Fruit fly (Drosophila melanogaster) whole organism, embryonic: ENCODE results near the gene CG8006.

Experiments
- Abd-B ChIP-seq: fragments of 200-800 bp; sonication (Bioruptor generic); optimal IDR thresholded peaks from 2 replicates; lab custom pipeline; 2018; ENCODE audit warnings: missing biosample characterization, mild to moderate bottlenecking, missing genetic modification characterization, moderate library complexity
- BtbVII ChIP-seq: fragments of 200-800 bp; sonication (Bioruptor generic); optimal IDR thresholded peaks from 3 replicates; lab custom pipeline; 2017; ENCODE audit warnings: missing biosample characterization, mild to moderate bottlenecking, missing genetic modification characterization
- CG10321 ChIP-seq: fragments of 200-800 bp; sonication (Bioruptor generic); IDR thresholded peaks from 2 replicates; pipeline ENCODE4 v1.3.6; 2022; ENCODE audit warnings: missing biosample characterization, missing genetic modification characterization
- CG10979 ChIP-seq: fragments of 200-800 bp; sonication (Bioruptor generic); optimal IDR thresholded peaks from 2 replicates; lab custom pipeline; 2018; ENCODE audit warnings: missing biosample characterization, mild to moderate bottlenecking, missing genetic modification characterization, moderate library complexity
- CG11560 ChIP-seq: fragments of 200-800 bp; sonication (Bioruptor generic); IDR thresholded peaks from 3 replicates; pipeline ENCODE4 v1.3.6; 2022; ENCODE audit warnings: missing biosample characterization, missing genetic modification characterization
- CG1233 ChIP-seq: fragments of 200-800 bp; sonication (Bioruptor generic); optimal IDR thresholded peaks from 4 replicates; lab custom pipeline; 2018; ENCODE audit warnings: missing biosample characterization, mild to moderate bottlenecking, missing genetic modification characterization
- CG13424 ChIP-seq: fragments of 200-800 bp; sonication (Bioruptor generic); optimal IDR thresholded peaks from 2 replicates; lab custom pipeline; 2019; ENCODE audit warnings: missing biosample characterization, mild to moderate bottlenecking, missing genetic modification characterization, moderate library complexity
- CG16815 ChIP-seq: fragments of 200-800 bp; sonication (Bioruptor generic); optimal IDR thresholded peaks from 3 replicates; lab custom pipeline; 2017; ENCODE audit warnings: missing biosample characterization, mild to moderate bottlenecking, missing genetic modification characterization
- CG2712 ChIP-seq: fragments of 200-800 bp; optimal IDR thresholded peaks from 3 replicates; lab custom pipeline; 2019; ENCODE audit warnings: missing biosample characterization, mild to moderate bottlenecking, missing genetic modification characterization, moderate library complexity
- CG6254 ChIP-seq: fragments of 200-800 bp; sonication (Bioruptor generic); optimal IDR thresholded peaks from 3 replicates; lab custom pipeline; 2017; ENCODE audit warnings: mild to moderate bottlenecking, missing biosample characterization, missing genetic modification reagents, missing genetic modification characterization
- CG6683 ChIP-seq: fragments of 200-800 bp; sonication (Bioruptor generic); optimal IDR thresholded peaks from 2 replicates; lab custom pipeline; 2017; ENCODE audit warnings: missing biosample characterization, mild to moderate bottlenecking, missing genetic modification characterization, missing genetic modification reagents
- CG6791 ChIP-seq: fragments of 200-800 bp; sonication (Bioruptor generic); IDR thresholded peaks from 3 replicates; pipeline ENCODE4 v1.3.6; 2022; ENCODE audit warnings: missing biosample characterization, missing genetic modification characterization; ENCODE audit not compliant: partially characterized antibody
- CG7271 ChIP-seq: fragments of 200-800 bp; sonication (Bioruptor generic); optimal IDR thresholded peaks from 2 replicates; lab custom pipeline; 2018; ENCODE audit warnings: missing biosample characterization, mild to moderate bottlenecking, missing genetic modification characterization, moderate library complexity
- CG8281 ChIP-seq: fragments of 200-800 bp; sonication (Bioruptor generic); optimal IDR thresholded peaks from 2 replicates; lab custom pipeline; 2018; ENCODE audit warnings: missing biosample characterization, mild to moderate bottlenecking, missing genetic modification characterization, moderate library complexity
- CG8359 ChIP-seq: fragments of 200-800 bp; sonication (Bioruptor generic); optimal IDR thresholded peaks from 2 replicates; lab custom pipeline; 2017; ENCODE audit warnings: missing biosample characterization, mild to moderate bottlenecking, missing genetic modification characterization, borderline replicate concordance
- CG9437 ChIP-seq: fragments of 200-800 bp; sonication (Bioruptor generic); optimal IDR thresholded peaks from 2 replicates; lab custom pipeline; 2018; ENCODE audit warnings: missing biosample characterization, mild to moderate bottlenecking, missing genetic modification characterization
- Ets97D ChIP-seq: fragments of 200-800 bp; sonication (Bioruptor generic); optimal IDR thresholded peaks from 3 replicates; lab custom pipeline; 2016; ENCODE audit warnings: missing biosample characterization, missing genetic modification characterization
- HmgD ChIP-seq: fragments of 200-800 bp; sonication (Bioruptor generic); optimal IDR thresholded peaks from 3 replicates; lab custom pipeline; 2016; ENCODE audit warnings: missing biosample characterization, missing genetic modification characterization
- Hsf ChIP-seq: fragments of 200-800 bp; sonication (Bioruptor generic); optimal IDR thresholded peaks from 3 replicates; lab custom pipeline; 2016; ENCODE audit warnings: missing biosample characterization, missing genetic modification characterization
- MTF-1 ChIP-seq: fragments of 200-800 bp; sonication (Bioruptor generic); optimal IDR thresholded peaks from 2 replicates; lab custom pipeline; 2018; ENCODE audit warnings: missing biosample characterization, mild to moderate bottlenecking, missing genetic modification characterization, borderline replicate concordance
- Mad ChIP-seq: fragments of 200-800 bp; sonication (Bioruptor generic); optimal IDR thresholded peaks from 2 replicates; lab custom pipeline; 2016; ENCODE audit warnings: missing biosample characterization, missing genetic modification characterization
- NFAT ChIP-seq: fragments of 200-800 bp; sonication (Bioruptor generic); IDR thresholded peaks from 2 replicates; pipeline ENCODE4 v1.3.6; 2022; ENCODE audit warnings: missing biosample characterization, missing genetic modification characterization
- Opbp ChIP-seq: fragments of 200-800 bp; sonication (Bioruptor generic); IDR thresholded peaks from 3 replicates; pipeline ENCODE4 v1.3.6; 2022; ENCODE audit warnings: missing biosample characterization, missing genetic modification characterization; ENCODE audit not compliant: partially characterized antibody
- Poxn ChIP-seq: fragments of 200-800 bp; sonication (Bioruptor generic); IDR thresholded peaks from 2 replicates; pipeline ENCODE4 v1.3.6; 2022; ENCODE audit warnings: missing biosample characterization, missing genetic modification characterization
- Rx ChIP-seq: fragments of 200-800 bp; sonication (Bioruptor generic); IDR thresholded peaks from 2 replicates; pipeline ENCODE4 v1.3.6; 2022; ENCODE audit warnings: missing biosample characterization, missing genetic modification characterization
- Sry-β ChIP-seq: fragments of 200-800 bp; sonication (Bioruptor generic); optimal IDR thresholded peaks from 2 replicates; lab custom pipeline; 2018; ENCODE audit warnings: missing biosample characterization, mild to moderate bottlenecking, missing genetic modification characterization, moderate library complexity
- btn ChIP-seq: fragments of 200-800 bp; sonication (Bioruptor generic); optimal IDR thresholded peaks from 2 replicates; lab custom pipeline; 2016; ENCODE audit warnings: missing biosample characterization, missing genetic modification characterization
- cg ChIP-seq: fragments of 200-800 bp; sonication (Bioruptor generic); optimal IDR thresholded peaks from 3 replicates; lab custom pipeline; 2019; ENCODE audit warnings: missing biosample characterization, mild to moderate bottlenecking, missing genetic modification characterization, moderate library complexity
- chif ChIP-seq, 2 experiments: fragments of 200-800 bp; sonication (Bioruptor generic); optimal IDR thresholded peaks; 3 replicates each; lab custom pipeline; 2016; ENCODE audit warnings: missing biosample characterization in 2 of 2, missing genetic modification characterization in 2 of 2
- crol ChIP-seq: fragments of 200-800 bp; sonication (Bioruptor generic); IDR thresholded peaks from 2 replicates; pipeline ENCODE4 v1.3.6; 2022; ENCODE audit warnings: missing biosample characterization, missing genetic modification characterization
- ems ChIP-seq: fragments of 200-800 bp; sonication (Bioruptor generic); optimal IDR thresholded peaks from 3 replicates; lab custom pipeline; 2016; ENCODE audit warnings: missing biosample characterization, missing genetic modification characterization
- en ChIP-seq: fragments of 200-800 bp; sonication (Bioruptor generic); optimal IDR thresholded peaks from 2 replicates; lab custom pipeline; 2016; ENCODE audit warnings: missing biosample characterization, missing genetic modification characterization
- eve ChIP-seq, 2 experiments: fragments of >200 bp; optimal IDR thresholded peaks; 2 replicates each; lab custom pipeline; 2017; ENCODE audit warnings: missing biosample characterization in 2 of 2, missing genetic modification characterization in 2 of 2
- fu2 ChIP-seq: fragments of 200-800 bp; sonication (Bioruptor generic); optimal IDR thresholded peaks from 2 replicates; lab custom pipeline; 2016; ENCODE audit warnings: missing biosample characterization, missing genetic modification characterization
- h ChIP-seq: fragments of >200 bp; optimal IDR thresholded peaks from 2 replicates; lab custom pipeline; 2017
- kni ChIP-seq: fragments of 200-800 bp; sonication (Bioruptor generic); optimal IDR thresholded peaks from 3 replicates; lab custom pipeline; 2017; ENCODE audit warnings: mild to moderate bottlenecking, missing biosample characterization, missing genetic modification reagents, missing genetic modification characterization
- lbe ChIP-seq: fragments of 200-800 bp; sonication (Bioruptor generic); optimal IDR thresholded peaks from 2 replicates; lab custom pipeline; 2016; ENCODE audit warnings: missing biosample characterization, mild to moderate bottlenecking, missing genetic modification characterization
- nerfin-2 ChIP-seq: fragments of 200-800 bp; sonication (Bioruptor generic); IDR thresholded peaks from 2 replicates; pipeline ENCODE4 v1.3.6; 2022; ENCODE audit warnings: missing biosample characterization, missing genetic modification characterization; ENCODE audit not compliant: partially characterized antibody
- peb ChIP-seq: fragments of 200-800 bp; sonication (Bioruptor generic); IDR thresholded peaks from 2 replicates; pipeline ENCODE4 v1.3.6; 2022; ENCODE audit warnings: missing biosample characterization, missing genetic modification characterization
- sc ChIP-seq, 3 experiments: fragments of >200 bp in 2 of 3; fragments of 200-800 bp in 1 of 3; sonication (Bioruptor generic) in 1 of 3; optimal IDR thresholded peaks; 2 replicates in 2 of 3; 3 replicates in 1 of 3; lab custom pipeline; 2017; ENCODE audit warnings: mild to moderate bottlenecking in 1 of 3, missing biosample characterization in 1 of 3, missing genetic modification characterization in 1 of 3, missing genetic modification reagents in 1 of 3
- sqz ChIP-seq: fragments of 200-800 bp; sonication (Bioruptor generic); optimal IDR thresholded peaks from 3 replicates; lab custom pipeline; 2018; ENCODE audit warnings: missing biosample characterization, mild to moderate bottlenecking, missing genetic modification characterization
- tio ChIP-seq: fragments of 200-800 bp; sonication (Bioruptor generic); optimal IDR thresholded peaks from 2 replicates; lab custom pipeline; 2017; ENCODE audit warnings: missing biosample characterization, missing genetic modification characterization, inconsistent platforms
- trh ChIP-seq: fragments of 200-800 bp; sonication (Bioruptor generic); optimal IDR thresholded peaks from 2 replicates; lab custom pipeline; 2016; ENCODE audit warnings: missing biosample characterization, missing genetic modification characterization
- tup ChIP-seq: fragments of 200-800 bp; sonication (Bioruptor generic); optimal IDR thresholded peaks from 2 replicates; lab custom pipeline; 2016; ENCODE audit warnings: missing biosample characterization, mild to moderate bottlenecking, missing genetic modification characterization, moderate library complexity
- unpg ChIP-seq: fragments of 200-800 bp; sonication (Bioruptor generic); optimal IDR thresholded peaks from 3 replicates; lab custom pipeline; 2018; ENCODE audit warnings: missing biosample characterization, mild to moderate bottlenecking, missing genetic modification characterization, moderate library complexity
- vfl ChIP-seq: fragments of 200-800 bp; sonication (Bioruptor generic); optimal IDR thresholded peaks from 2 replicates; lab custom pipeline; 2016; ENCODE audit warnings: missing biosample characterization, missing genetic modification characterization

CG8006 gene

dm6 chr3L:8175818-8176217, 35.9 kb upstream of the CG8006 start, which contains the start of gene RecQ4 (continued):
- TF ChIP-seq CG13424 (tag; lab: Kevin White, UChicago) (no peak), CG6791 (peak; percentile 37; the same call in 1 of the 3 replicates), Ets97D (peak; percentile 70), Poxn (GFP tag; lab: Robert Waterston, UW) (no peak), eve (GFP tag; optimal IDR thresholded peaks at IDR 0.05; lab: Kevin White, UChicago) (no peak), CG6254 (GFP tag; lab: Kevin White, UChicago) (no peak), lbe (GFP tag; lab: Kevin White, UChicago) (no peak), fu2 (GFP tag; lab: Kevin White, UChicago) (no peak), sc (optimal IDR thresholded peaks at IDR 0.05; lab: Kevin White, UChicago) (no peak), sc (GFP tag; optimal IDR thresholded peaks at IDR 0.05; lab: Kevin White, UChicago) (no peak), ems (GFP tag; lab: Kevin White, UChicago) (peak; percentile 17), tio (GFP tag; lab: Kevin White, UChicago) (no peak), BtbVII (GFP tag; lab: Kevin White, UChicago) (no peak), nerfin-2 (GFP tag; lab: Robert Waterston, UW) (no peak), CG10321 (GFP tag; lab: Robert Waterston, UW) (no peak), CG9437 (GFP tag; lab: Kevin White, UChicago) (no peak), Hsf (no peak), HmgD (GFP tag; lab: Kevin White, UChicago) (peak; percentile 48), Mad (peak; percentile 18), kni (GFP tag; lab: Kevin White, UChicago) (no peak), tup (GFP tag; lab: Kevin White, UChicago) (no peak), CG11560 (no peak), cg (GFP tag; lab: Kevin White, UChicago) (peak; percentile 47), sqz (GFP tag; lab: Kevin White, UChicago) (no peak), h (lab: Kevin White, UChicago) (no peak), peb (no peak), CG16815 (GFP tag; lab: Kevin White, UChicago) (no peak), CG6683 (GFP tag; lab: Kevin White, UChicago) (no peak), Opbp (peak; percentile 53; the same call in 1 of the 3 replicates), crol (GFP tag; lab: Robert Waterston, UW) (no peak), Sry-β (GFP tag; lab: Kevin White, UChicago) (no peak), CG7271 (tag; lab: Kevin White, UChicago) (no peak), en (GFP tag; lab: Kevin White, UChicago) (no peak), MTF-1 (GFP tag; lab: Kevin White, UChicago) (no peak), Rx (no peak), Abd-B (GFP tag; lab: Kevin White, UChicago) (no peak), CG2712 (no peak), chif (GFP tag; optimal IDR thresholded peaks at IDR 0.05; lab: Kevin White, UChicago) (no peak), CG1233 (no peak), unpg (no peak), NFAT (GFP tag; lab: Robert Waterston, UW) (no peak), vfl (GFP tag; lab: Kevin White, UChicago) (peak; percentile 48), CG8359 (GFP tag; lab: Kevin White, UChicago) (no peak), CG8281 (no peak), trh (GFP tag; lab: Kevin White, UChicago) (no peak), btn (GFP tag; lab: Kevin White, UChicago) (no peak), CG10979 (no peak)
- TF ChIP-seq, all 482 proteins: peak for 64
